Fruit fly (Drosophila melanogaster) whole organism, embryonic: ENCODE results near the gene CG31104.
A peak's percentile ranks its signal among the peaks of the same experiment; 100 is the strongest.

Experiments used
- Asciz ChIP-seq: fragments of 200-800 bp; sonication (Bioruptor generic); optimal IDR thresholded peaks from 2 replicates; lab custom pipeline; 2017; ENCODE audit warnings: missing biosample characterization, mild to moderate bottlenecking, missing genetic modification characterization, missing genetic modification reagents
- Atf-2 ChIP-seq: fragments of 200-800 bp; sonication (Bioruptor generic); optimal IDR thresholded peaks from 2 replicates; lab custom pipeline; 2016; ENCODE audit warnings: missing biosample characterization, missing genetic modification characterization
- Atf3 ChIP-seq: fragments of 200-800 bp; sonication (Bioruptor generic); optimal IDR thresholded peaks from 3 replicates; lab custom pipeline; 2016; ENCODE audit warnings: missing biosample characterization, missing genetic modification characterization
- CG10267 ChIP-seq: fragments of 200-800 bp; sonication (Bioruptor generic); optimal IDR thresholded peaks from 2 replicates; lab custom pipeline; 2018; ENCODE audit warnings: missing biosample characterization, mild to moderate bottlenecking, missing genetic modification characterization, moderate library complexity
- CG11695 ChIP-seq: fragments of 200-800 bp; sonication (Bioruptor generic); IDR thresholded peaks from 3 replicates; pipeline ENCODE4 v1.3.6; 2022; ENCODE audit warnings: missing biosample characterization, missing genetic modification characterization
- CG13894 ChIP-seq: fragments of 200-800 bp; sonication (Bioruptor generic); optimal IDR thresholded peaks from 3 replicates; lab custom pipeline; 2018; ENCODE audit warnings: missing biosample characterization, mild to moderate bottlenecking, missing genetic modification characterization, moderate library complexity
- CG14710 ChIP-seq: fragments of 200-800 bp; sonication (Bioruptor generic); optimal IDR thresholded peaks from 3 replicates; lab custom pipeline; 2019; ENCODE audit warnings: missing biosample characterization, mild to moderate bottlenecking, missing genetic modification characterization, moderate library complexity
- CG14965 ChIP-seq: fragments of 200-800 bp; sonication (Bioruptor generic); optimal IDR thresholded peaks from 2 replicates; lab custom pipeline; 2016; ENCODE audit warnings: missing biosample characterization, missing genetic modification characterization, borderline replicate concordance
- CG15269 ChIP-seq: fragments of 200-800 bp; sonication (Bioruptor generic); optimal IDR thresholded peaks from 2 replicates; lab custom pipeline; 2018; ENCODE audit warnings: missing biosample characterization, mild to moderate bottlenecking, missing genetic modification characterization, moderate library complexity
- CG18011 ChIP-seq: fragments of 200-800 bp; sonication (Bioruptor generic); optimal IDR thresholded peaks from 2 replicates; lab custom pipeline; 2017; ENCODE audit warnings: missing biosample characterization, missing genetic modification characterization, mild to moderate bottlenecking, moderate library complexity, missing genotype
- CG31441 ChIP-seq: fragments of 200-800 bp; sonication (Bioruptor generic); IDR thresholded peaks from 2 replicates; pipeline ENCODE4 v1.3.6; 2022; ENCODE audit warnings: missing biosample characterization, missing genetic modification characterization
- CG3407 ChIP-seq: fragments of 200-800 bp; sonication (Bioruptor generic); optimal IDR thresholded peaks from 2 replicates; lab custom pipeline; 2018; ENCODE audit warnings: missing biosample characterization, mild to moderate bottlenecking, missing genetic modification characterization
- CG3726 ChIP-seq: fragments of 200-800 bp; sonication (Bioruptor generic); IDR thresholded peaks from 3 replicates; pipeline ENCODE4, ENCODE4 v1.3.6; 2022; ENCODE audit warnings: missing biosample characterization, missing genetic modification characterization
- CG3995 ChIP-seq: fragments of 200-800 bp; sonication (Bioruptor generic); optimal IDR thresholded peaks from 3 replicates; lab custom pipeline; 2016; ENCODE audit warnings: missing biosample characterization, missing genetic modification characterization
- CG4424 ChIP-seq: fragments of 200-800 bp; sonication (Bioruptor generic); optimal IDR thresholded peaks from 3 replicates; lab custom pipeline; 2016; ENCODE audit warnings: missing biosample characterization, missing genetic modification characterization
- CG5180 ChIP-seq: fragments of 200-800 bp; sonication (Bioruptor generic); optimal IDR thresholded peaks from 3 replicates; lab custom pipeline; 2017; ENCODE audit warnings: missing biosample characterization, missing genetic modification characterization, mild to moderate bottlenecking, moderate library complexity, missing genetic modification reagents
- CG6683 ChIP-seq: fragments of 200-800 bp; sonication (Bioruptor generic); optimal IDR thresholded peaks from 2 replicates; lab custom pipeline; 2017; ENCODE audit warnings: missing biosample characterization, mild to moderate bottlenecking, missing genetic modification characterization, missing genetic modification reagents
- CkIIα-i1 ChIP-seq: fragments of 200-800 bp; sonication (Bioruptor generic); IDR thresholded peaks from 2 replicates; pipeline ENCODE4 v1.3.6; 2022; ENCODE audit warnings: missing biosample characterization, missing genetic modification characterization
- Dfd ChIP-seq, 2 experiments: fragments of >200 bp; optimal IDR thresholded peaks; 2 replicates each; lab custom pipeline; 2017; ENCODE audit warnings: missing biosample characterization in 2 of 2, missing genetic modification characterization in 2 of 2
- ERR ChIP-seq: fragments of 200-800 bp; sonication (Bioruptor generic); optimal IDR thresholded peaks from 2 replicates; lab custom pipeline; 2016; ENCODE audit warnings: missing biosample characterization, missing genetic modification characterization
- Fer3 ChIP-seq: fragments of 200-800 bp; sonication (Bioruptor generic); optimal IDR thresholded peaks from 2 replicates; lab custom pipeline; 2018; ENCODE audit warnings: missing biosample characterization, mild to moderate bottlenecking, missing genetic modification characterization, moderate library complexity
- Gsc ChIP-seq: fragments of 200-800 bp; sonication (Bioruptor generic); IDR thresholded peaks from 2 replicates; pipeline ENCODE4 v1.3.6; 2022; ENCODE audit warnings: missing biosample characterization, missing genetic modification characterization
- HLH3B ChIP-seq: fragments of 200-800 bp; sonication (Bioruptor generic); IDR thresholded peaks from 2 replicates; pipeline ENCODE4 v1.3.6; 2022; ENCODE audit warnings: missing biosample characterization, missing genetic modification characterization
- Hey ChIP-seq: fragments of 200-800 bp; sonication (Bioruptor generic); optimal IDR thresholded peaks from 3 replicates; lab custom pipeline; 2018; ENCODE audit warnings: missing biosample characterization, mild to moderate bottlenecking, missing genetic modification characterization
- Jarid2 ChIP-seq: fragments of 200-800 bp; sonication (Bioruptor generic); optimal IDR thresholded peaks from 3 replicates; lab custom pipeline; 2017; ENCODE audit warnings: mild to moderate bottlenecking, missing biosample characterization, missing genetic modification reagents, missing genetic modification characterization
- Lhr ChIP-seq: fragments of 200-800 bp; sonication (Bioruptor generic); optimal IDR thresholded peaks from 3 replicates; lab custom pipeline; 2017; ENCODE audit warnings: mild to moderate bottlenecking, missing biosample characterization, missing genetic modification reagents, missing genetic modification characterization
- Mad ChIP-seq: fragments of 200-800 bp; sonication (Bioruptor generic); optimal IDR thresholded peaks from 2 replicates; lab custom pipeline; 2016; ENCODE audit warnings: missing biosample characterization, missing genetic modification characterization
- Myb ChIP-seq: fragments of 200-800 bp; sonication (Bioruptor generic); optimal IDR thresholded peaks from 2 replicates; lab custom pipeline; 2016; ENCODE audit warnings: missing biosample characterization, missing genetic modification characterization
- Sox100B ChIP-seq: fragments of 200-800 bp; sonication (Bioruptor generic); optimal IDR thresholded peaks from 3 replicates; lab custom pipeline; 2018; ENCODE audit warnings: missing biosample characterization, mild to moderate bottlenecking, missing genetic modification characterization
- Sry-β ChIP-seq: fragments of 200-800 bp; sonication (Bioruptor generic); optimal IDR thresholded peaks from 2 replicates; lab custom pipeline; 2018; ENCODE audit warnings: missing biosample characterization, mild to moderate bottlenecking, missing genetic modification characterization, moderate library complexity
- Usf ChIP-seq: fragments of 200-800 bp; sonication (Bioruptor generic); optimal IDR thresholded peaks from 2 replicates; lab custom pipeline; 2017; ENCODE audit warnings: missing genotype, missing biosample characterization, missing genetic modification characterization
- az2 ChIP-seq: fragments of 200-800 bp; sonication (Bioruptor generic); optimal IDR thresholded peaks from 3 replicates; lab custom pipeline; 2016; ENCODE audit warnings: missing biosample characterization, missing genetic modification characterization
- bsh ChIP-seq, 2 experiments: fragments of 200-800 bp; sonication (Bioruptor generic); optimal IDR thresholded peaks; 2 replicates each; lab custom pipeline; 2017 to 2018; ENCODE audit warnings: mild to moderate bottlenecking in 2 of 2, missing biosample characterization in 2 of 2, missing genetic modification characterization in 2 of 2, moderate library complexity in 1 of 2
- cg ChIP-seq: fragments of 200-800 bp; sonication (Bioruptor generic); optimal IDR thresholded peaks from 3 replicates; lab custom pipeline; 2019; ENCODE audit warnings: missing biosample characterization, mild to moderate bottlenecking, missing genetic modification characterization, moderate library complexity
- dimm ChIP-seq: fragments of 200-800 bp; sonication (Bioruptor generic); IDR thresholded peaks from 2 replicates; pipeline ENCODE4 v1.3.6; 2022; ENCODE audit warnings: missing biosample characterization, missing genetic modification characterization
- dysf ChIP-seq: fragments of 200-800 bp; sonication (Bioruptor generic); IDR thresholded peaks from 3 replicates; pipeline ENCODE4 v1.3.6; 2022; ENCODE audit warnings: missing biosample characterization, missing genetic modification characterization
- ewg ChIP-seq: fragments of 200-800 bp; sonication (Bioruptor generic); optimal IDR thresholded peaks from 3 replicates; lab custom pipeline; 2017; ENCODE audit warnings: mild to moderate bottlenecking, missing biosample characterization, missing genetic modification reagents, missing genetic modification characterization
- exex ChIP-seq: fragments of 200-800 bp; sonication (Bioruptor generic); optimal IDR thresholded peaks from 4 replicates; lab custom pipeline; 2018; ENCODE audit warnings: missing biosample characterization, mild to moderate bottlenecking, missing genetic modification characterization, moderate library complexity
- fd64A ChIP-seq: fragments of 200-800 bp; sonication (Bioruptor generic); optimal IDR thresholded peaks from 3 replicates; lab custom pipeline; 2018; ENCODE audit warnings: missing biosample characterization, mild to moderate bottlenecking, missing genetic modification characterization
- gce ChIP-seq: fragments of 200-800 bp; sonication (Bioruptor generic); IDR thresholded peaks from 3 replicates; pipeline ENCODE4 v1.3.6; 2022; ENCODE audit warnings: missing biosample characterization, missing genetic modification characterization
- hkb ChIP-seq, 2 experiments: fragments of 200-800 bp in 1 of 2; fragments of >200 bp in 1 of 2; sonication (Bioruptor generic) in 1 of 2; IDR thresholded peaks in 1 of 2; optimal IDR thresholded peaks in 1 of 2; 2 replicates each; pipeline versions ENCODE4 v1.3.6 to Lab custom; 2017 to 2022; ENCODE audit warnings: missing biosample characterization in 1 of 2, missing genetic modification characterization in 1 of 2
- jing ChIP-seq: fragments of 200-800 bp; sonication (Bioruptor generic); optimal IDR thresholded peaks from 2 replicates; lab custom pipeline; 2018; ENCODE audit warnings: missing biosample characterization, mild to moderate bottlenecking, missing genetic modification characterization
- mam ChIP-seq: fragments of 200-800 bp; sonication (Bioruptor generic); optimal IDR thresholded peaks from 3 replicates; lab custom pipeline; 2016; ENCODE audit warnings: missing biosample characterization, missing genetic modification characterization
- nerfin-1 ChIP-seq: fragments of 200-800 bp; sonication (Bioruptor generic); optimal IDR thresholded peaks from 3 replicates; lab custom pipeline; 2019; ENCODE audit warnings: missing biosample characterization, mild to moderate bottlenecking, missing genetic modification characterization, moderate library complexity
- salm ChIP-seq: fragments of 200-800 bp; sonication (Bioruptor generic); optimal IDR thresholded peaks from 2 replicates; lab custom pipeline; 2018; ENCODE audit warnings: missing biosample characterization, mild to moderate bottlenecking, missing genetic modification characterization
- sisA ChIP-seq: fragments of 200-800 bp; sonication (Bioruptor generic); IDR thresholded peaks from 2 replicates; pipeline ENCODE4 v1.3.6; 2022; ENCODE audit warnings: missing biosample characterization, missing genetic modification characterization
- ssp ChIP-seq: fragments of 200-800 bp; sonication (Bioruptor generic); IDR thresholded peaks from 2 replicates; pipeline ENCODE4 v1.3.6; 2022; ENCODE audit warnings: missing biosample characterization, missing genetic modification characterization
- ttk ChIP-seq: fragments of 200-800 bp; sonication (Bioruptor generic); IDR thresholded peaks from 2 replicates; pipeline ENCODE4 v2.1.2; 2022; ENCODE audit warnings: missing biosample characterization, missing genetic modification characterization
- vvl ChIP-seq: fragments of 200-800 bp; sonication (Bioruptor generic); IDR thresholded peaks from 2 replicates; pipeline ENCODE4 v1.3.6; 2022; ENCODE audit warnings: missing biosample characterization, missing genetic modification characterization

The CG31104 gene

dm6 chr3R:25258628-25259240, 26.5 kb upstream of the CG31104 start, which contains the start of gene CG11857 (continued):
- peak; percentile 87 for TF ChIP-seq CG6683 (GFP tag; lab: Kevin White, UChicago)
- TF ChIP-seq hkb (optimal IDR thresholded peaks at IDR 0.05; lab: Kevin White, UChicago) = no peak
- peak; percentile 98 for TF ChIP-seq hkb (GFP tag; IDR thresholded peaks at IDR 0.05; lab: Robert Waterston, UW)
- peak; percentile 89 for TF ChIP-seq exex (tag; lab: Kevin White, UChicago)
- TF ChIP-seq Myb = peak; percentile 89
- peak; percentile 98 for TF ChIP-seq CG14710
- peak; percentile 96 for TF ChIP-seq gce (GFP tag; lab: Robert Waterston, UW)
- TF ChIP-seq vvl (GFP tag; lab: Robert Waterston, UW) = peak; percentile 99
- TF ChIP-seq cg (GFP tag; lab: Kevin White, UChicago) = no peak
- peak; percentile 99 for TF ChIP-seq ttk
- TF ChIP-seq salm (tag; lab: Kevin White, UChicago) = peak; percentile 88
- peak; percentile 78 for TF ChIP-seq Sry-β (GFP tag; lab: Kevin White, UChicago)
- peak; percentile 98 for TF ChIP-seq Fer3 (tag; lab: Kevin White, UChicago)
- TF ChIP-seq HLH3B = peak; percentile 98
- TF ChIP-seq CG10267 = peak; percentile 94
- peak; percentile 95 for TF ChIP-seq nerfin-1 (tag; lab: Kevin White, UChicago)
- TF ChIP-seq CG31441 (GFP tag; lab: Robert Waterston, UW) = peak; percentile 96
- peak; percentile 69 to 98 for TF ChIP-seq bsh (GFP tag; optimal IDR thresholded peaks at IDR 0.05; lab: Kevin White, UChicago)
- TF ChIP-seq CG3726 (GFP tag; lab: Robert Waterston, UW) = peak; percentile 96
- peak; percentile 99 for TF ChIP-seq az2
- peak in 1 of 2 experiments; percentile 82 for TF ChIP-seq Dfd (GFP tag; optimal IDR thresholded peaks at IDR 0.05; lab: Kevin White, UChicago)
- TF ChIP-seq CG11695 (GFP tag; lab: Robert Waterston, UW) = peak; percentile 96
- peak; percentile 98 for TF ChIP-seq Atf3
- peak; percentile 95 for TF ChIP-seq ERR
- peak; percentile 90 for TF ChIP-seq CkIIα-i1 (GFP tag; lab: Robert Waterston, UW)
- peak; percentile 87 for TF ChIP-seq Hey (tag; lab: Kevin White, UChicago)
- peak; percentile 96 for TF ChIP-seq Gsc (GFP tag; lab: Robert Waterston, UW)
- TF ChIP-seq CG15269 (tag; lab: Kevin White, UChicago) = peak; percentile 97
- TF ChIP-seq Mad (GFP tag; lab: Kevin White, UChicago) = peak; percentile 98
- peak; percentile 97 for TF ChIP-seq dimm (GFP tag; lab: Robert Waterston, UW)
- peak; percentile 94 for TF ChIP-seq jing (GFP tag; lab: Kevin White, UChicago)
- peak; percentile 82 for TF ChIP-seq CG3995 (GFP tag; lab: Kevin White, UChicago)
- peak; percentile 97 for TF ChIP-seq Atf-2 (GFP tag; lab: Kevin White, UChicago)
- peak; percentile 92 for TF ChIP-seq Lhr (GFP tag; lab: Kevin White, UChicago)
- TF ChIP-seq sisA (GFP tag; lab: Robert Waterston, UW) = peak; percentile 99
- peak; percentile 78 for TF ChIP-seq fd64A (GFP tag; lab: Kevin White, UChicago)
- TF ChIP-seq Asciz (GFP tag; lab: Kevin White, UChicago) = peak; percentile 92
- TF ChIP-seq CG14965 (GFP tag; lab: Kevin White, UChicago) = peak; percentile 55
- TF ChIP-seq Sox100B (GFP tag; lab: Kevin White, UChicago) = peak; percentile 93
- TF ChIP-seq dysf = peak; percentile 99
- TF ChIP-seq CG3407 (GFP tag; lab: Kevin White, UChicago) = peak; percentile 94
- TF ChIP-seq ssp (GFP tag; lab: Robert Waterston, UW) = peak; percentile 95
- TF ChIP-seq CG4424 (GFP tag; lab: Kevin White, UChicago) = peak; percentile 98
- no peak for TF ChIP-seq CG5180 (GFP tag; lab: Kevin White, UChicago)
- peak; percentile 84 for TF ChIP-seq Jarid2 (GFP tag; lab: Kevin White, UChicago)
- TF ChIP-seq ewg (GFP tag; lab: Kevin White, UChicago) = peak; percentile 92
- peak; percentile 97 for TF ChIP-seq CG13894 (tag; lab: Kevin White, UChicago)
- TF ChIP-seq CG18011 (GFP tag; lab: Kevin White, UChicago) = peak; percentile 90
- TF ChIP-seq mam (GFP tag; lab: Kevin White, UChicago) = peak; percentile 99
- peak; percentile 96 for TF ChIP-seq Usf (GFP tag; lab: Kevin White, UChicago)
